Fruit fly (Drosophila melanogaster) whole organism, embryonic: ENCODE measurements around the gene Prosalpha3T.

ENCODE experiments used
- ATbp ChIP-seq: fragments of 200-800 bp; sonication (Bioruptor generic); optimal IDR thresholded peaks from 2 replicates; lab custom pipeline; 2017; ENCODE audit warnings: missing biosample characterization, mild to moderate bottlenecking, missing genetic modification characterization, missing genetic modification reagents
- B-H2 ChIP-seq: fragments of 200-800 bp; sonication (Bioruptor generic); optimal IDR thresholded peaks from 2 replicates; lab custom pipeline; 2018; ENCODE audit warnings: missing biosample characterization, mild to moderate bottlenecking, missing genetic modification characterization
- Bgb ChIP-seq: fragments of 200-800 bp; sonication (Bioruptor generic); IDR thresholded peaks from 2 replicates; pipeline ENCODE4 v1.3.6; 2022; ENCODE audit warnings: missing biosample characterization, missing genetic modification characterization; ENCODE audit not compliant: partially characterized antibody
- Blimp-1 ChIP-seq: fragments of 200-800 bp; sonication (Bioruptor generic); optimal IDR thresholded peaks from 3 replicates; lab custom pipeline; 2018; ENCODE audit warnings: missing biosample characterization, missing genetic modification characterization, mild to moderate bottlenecking, moderate library complexity, missing genetic modification reagents
- CG10147 ChIP-seq: fragments of 200-800 bp; sonication (Bioruptor generic); optimal IDR thresholded peaks from 2 replicates; lab custom pipeline; 2019; ENCODE audit warnings: missing biosample characterization, mild to moderate bottlenecking, missing genetic modification characterization, moderate library complexity
- CG11093 ChIP-seq: fragments of 200-800 bp; sonication (Bioruptor generic); IDR thresholded peaks from 3 replicates; pipeline ENCODE4 v1.3.6; 2022; ENCODE audit warnings: missing biosample characterization, missing genetic modification characterization
- CG12299 ChIP-seq: fragments of 200-800 bp; sonication (Bioruptor generic); optimal IDR thresholded peaks from 2 replicates; lab custom pipeline; 2018; ENCODE audit warnings: missing biosample characterization, mild to moderate bottlenecking, missing genetic modification characterization
- CG13287 ChIP-seq: fragments of 200-800 bp; sonication (Bioruptor generic); IDR thresholded peaks from 2 replicates; pipeline ENCODE4 v1.3.6; 2022; ENCODE audit warnings: missing biosample characterization, missing genetic modification characterization; ENCODE audit not compliant: partially characterized antibody
- CG13894 ChIP-seq: fragments of 200-800 bp; sonication (Bioruptor generic); optimal IDR thresholded peaks from 3 replicates; lab custom pipeline; 2018; ENCODE audit warnings: missing biosample characterization, mild to moderate bottlenecking, missing genetic modification characterization, moderate library complexity
- CG2678 ChIP-seq: fragments of 200-800 bp; sonication (Bioruptor generic); optimal IDR thresholded peaks from 3 replicates; lab custom pipeline; 2019; ENCODE audit warnings: missing biosample characterization, mild to moderate bottlenecking, missing genetic modification characterization, moderate library complexity
- CG30403 ChIP-seq: fragments of 200-800 bp; sonication (Bioruptor generic); optimal IDR thresholded peaks from 3 replicates; lab custom pipeline; 2016; ENCODE audit warnings: missing biosample characterization, missing genetic modification characterization
- CG33213 ChIP-seq: fragments of 200-800 bp; sonication (Bioruptor generic); optimal IDR thresholded peaks from 3 replicates; lab custom pipeline; 2016; ENCODE audit warnings: missing biosample characterization, missing genetic modification characterization
- CG3407 ChIP-seq: fragments of 200-800 bp; sonication (Bioruptor generic); optimal IDR thresholded peaks from 2 replicates; lab custom pipeline; 2018; ENCODE audit warnings: missing biosample characterization, mild to moderate bottlenecking, missing genetic modification characterization
- CG4282 ChIP-seq: fragments of 200-800 bp; sonication (Bioruptor generic); optimal IDR thresholded peaks from 2 replicates; lab custom pipeline; 2016; ENCODE audit warnings: missing biosample characterization, missing genetic modification characterization
- CG5180 ChIP-seq: fragments of 200-800 bp; sonication (Bioruptor generic); optimal IDR thresholded peaks from 3 replicates; lab custom pipeline; 2017; ENCODE audit warnings: missing biosample characterization, missing genetic modification characterization, mild to moderate bottlenecking, moderate library complexity, missing genetic modification reagents
- CG6854 ChIP-seq: fragments of 200-800 bp; sonication (Bioruptor generic); optimal IDR thresholded peaks from 3 replicates; lab custom pipeline; 2017; ENCODE audit warnings: missing biosample characterization, mild to moderate bottlenecking, missing genetic modification characterization
- CG7928 ChIP-seq: fragments of 200-800 bp; sonication (Bioruptor generic); optimal IDR thresholded peaks from 2 replicates; lab custom pipeline; 2017; ENCODE audit warnings: missing biosample characterization, mild to moderate bottlenecking, missing genetic modification characterization
- CHES-1-like ChIP-seq: fragments of 200-800 bp; sonication (Bioruptor generic); optimal IDR thresholded peaks from 2 replicates; lab custom pipeline; 2016; ENCODE audit warnings: missing biosample characterization, missing genetic modification characterization
- Deaf1 ChIP-seq: fragments of 200-800 bp; optimal IDR thresholded peaks from 3 replicates; lab custom pipeline; 2019; ENCODE audit warnings: missing biosample characterization, mild to moderate bottlenecking, missing genetic modification characterization, moderate library complexity
- Dek ChIP-seq: fragments of 200-800 bp; sonication (Bioruptor generic); optimal IDR thresholded peaks from 3 replicates; lab custom pipeline; 2019; ENCODE audit warnings: missing biosample characterization, mild to moderate bottlenecking, missing genetic modification characterization, moderate library complexity
- E2f2 ChIP-seq: fragments of 200-800 bp; sonication (Bioruptor generic); IDR thresholded peaks from 2 replicates; pipeline ENCODE4 v1.3.6; 2022; ENCODE audit warnings: missing biosample characterization, missing genetic modification characterization
- Fer1 ChIP-seq: fragments of 200-800 bp; sonication (Bioruptor generic); optimal IDR thresholded peaks from 2 replicates; lab custom pipeline; 2017; ENCODE audit warnings: missing biosample characterization, mild to moderate bottlenecking, missing genetic modification characterization
- Hmr ChIP-seq: fragments of 200-800 bp; sonication (Bioruptor generic); optimal IDR thresholded peaks from 3 replicates; lab custom pipeline; 2017; ENCODE audit warnings: mild to moderate bottlenecking, missing biosample characterization, missing genetic modification reagents, missing genetic modification characterization
- Hsf ChIP-seq: fragments of 200-800 bp; sonication (Bioruptor generic); optimal IDR thresholded peaks from 3 replicates; lab custom pipeline; 2016; ENCODE audit warnings: missing biosample characterization, missing genetic modification characterization
- Max ChIP-seq: fragments of 200-800 bp; sonication (Bioruptor generic); optimal IDR thresholded peaks from 2 replicates; lab custom pipeline; 2016; ENCODE audit warnings: missing biosample characterization, mild to moderate bottlenecking, missing genetic modification characterization
- Nf-YC ChIP-seq: fragments of 200-800 bp; optimal IDR thresholded peaks from 3 replicates; lab custom pipeline; 2019; ENCODE audit warnings: missing biosample characterization, mild to moderate bottlenecking, missing genetic modification characterization, moderate library complexity
- PHDP ChIP-seq: fragments of 200-800 bp; sonication (Bioruptor generic); optimal IDR thresholded peaks from 3 replicates; lab custom pipeline; 2018; ENCODE audit warnings: missing biosample characterization, mild to moderate bottlenecking, missing genetic modification characterization, moderate library complexity
- Rfx ChIP-seq: fragments of 200-800 bp; sonication (Bioruptor generic); IDR thresholded peaks from 2 replicates; pipeline ENCODE4 v1.3.6; 2022; ENCODE audit warnings: missing biosample characterization, missing genetic modification characterization
- Sox102F ChIP-seq: fragments of 200-800 bp; sonication (Bioruptor generic); optimal IDR thresholded peaks from 2 replicates; lab custom pipeline; 2018; ENCODE audit warnings: missing biosample characterization, mild to moderate bottlenecking, missing genetic modification characterization, moderate library complexity
- abd-A ChIP-seq: fragments of 200-800 bp; sonication (Bioruptor generic); optimal IDR thresholded peaks from 3 replicates; lab custom pipeline; 2019; ENCODE audit warnings: missing biosample characterization, mild to moderate bottlenecking, missing genetic modification characterization, moderate library complexity
- ap ChIP-seq: fragments of 200-800 bp; sonication (Bioruptor generic); IDR thresholded peaks from 2 replicates; pipeline ENCODE4 v1.3.6; 2022; ENCODE audit warnings: missing biosample characterization, missing genetic modification characterization
- crp ChIP-seq, 2 experiments: fragments of 200-800 bp; sonication (Bioruptor generic); optimal IDR thresholded peaks; 2 replicates in 1 of 2; 3 replicates in 1 of 2; lab custom pipeline; 2017; ENCODE audit warnings: missing biosample characterization in 2 of 2, missing genetic modification characterization in 2 of 2, mild to moderate bottlenecking in 1 of 2, moderate library complexity in 1 of 2
- cwo ChIP-seq: fragments of 200-800 bp; sonication (Bioruptor generic); optimal IDR thresholded peaks from 3 replicates; lab custom pipeline; 2017; ENCODE audit warnings: missing biosample characterization, missing genetic modification characterization, mild to moderate bottlenecking, moderate library complexity, missing genetic modification reagents
- gce ChIP-seq: fragments of 200-800 bp; sonication (Bioruptor generic); IDR thresholded peaks from 3 replicates; pipeline ENCODE4 v1.3.6; 2022; ENCODE audit warnings: missing biosample characterization, missing genetic modification characterization
- gfzf ChIP-seq: fragments of 200-800 bp; sonication (Bioruptor generic); optimal IDR thresholded peaks from 2 replicates; lab custom pipeline; 2016; ENCODE audit warnings: missing biosample characterization, mild to moderate bottlenecking, missing genetic modification characterization, moderate library complexity
- grn ChIP-seq: fragments of 200-800 bp; sonication (Bioruptor generic); optimal IDR thresholded peaks from 3 replicates; lab custom pipeline; 2017; ENCODE audit warnings: missing biosample characterization, missing genetic modification characterization
- ind ChIP-seq: fragments of 200-800 bp; sonication (Bioruptor generic); optimal IDR thresholded peaks from 3 replicates; lab custom pipeline; 2016; ENCODE audit warnings: missing biosample characterization, missing genetic modification characterization
- lab ChIP-seq: fragments of 200-800 bp; sonication (Bioruptor generic); optimal IDR thresholded peaks from 3 replicates; lab custom pipeline; 2017; ENCODE audit warnings: missing biosample characterization, missing genetic modification characterization, mild to moderate bottlenecking, moderate library complexity, missing genetic modification reagents
- pum ChIP-seq: fragments of 200-800 bp; sonication (Bioruptor generic); optimal IDR thresholded peaks from 2 replicates; lab custom pipeline; 2016; ENCODE audit warnings: missing biosample characterization, missing genetic modification characterization
- pzg ChIP-seq: fragments of 200-800 bp; sonication (Bioruptor generic); optimal IDR thresholded peaks from 3 replicates; lab custom pipeline; 2018; ENCODE audit warnings: missing biosample characterization, mild to moderate bottlenecking, missing genetic modification characterization, moderate library complexity
- salm ChIP-seq: fragments of 200-800 bp; sonication (Bioruptor generic); optimal IDR thresholded peaks from 2 replicates; lab custom pipeline; 2018; ENCODE audit warnings: missing biosample characterization, mild to moderate bottlenecking, missing genetic modification characterization
- sc ChIP-seq, 3 experiments: fragments of >200 bp in 2 of 3; fragments of 200-800 bp in 1 of 3; sonication (Bioruptor generic) in 1 of 3; optimal IDR thresholded peaks; 2 replicates in 2 of 3; 3 replicates in 1 of 3; lab custom pipeline; 2017; ENCODE audit warnings: mild to moderate bottlenecking in 1 of 3, missing biosample characterization in 1 of 3, missing genetic modification characterization in 1 of 3, missing genetic modification reagents in 1 of 3
- sd ChIP-seq: fragments of 200-800 bp; sonication (Bioruptor generic); optimal IDR thresholded peaks from 3 replicates; lab custom pipeline; 2018; ENCODE audit warnings: missing biosample characterization, mild to moderate bottlenecking, missing genetic modification characterization, moderate library complexity
- sug ChIP-seq: fragments of 200-800 bp; optimal IDR thresholded peaks from 2 replicates; lab custom pipeline; 2019; ENCODE audit warnings: missing biosample characterization, mild to moderate bottlenecking, missing genetic modification characterization, moderate library complexity
- unpg ChIP-seq: fragments of 200-800 bp; sonication (Bioruptor generic); optimal IDR thresholded peaks from 3 replicates; lab custom pipeline; 2018; ENCODE audit warnings: missing biosample characterization, mild to moderate bottlenecking, missing genetic modification characterization, moderate library complexity
- vvl ChIP-seq: fragments of 200-800 bp; sonication (Bioruptor generic); IDR thresholded peaks from 2 replicates; pipeline ENCODE4 v1.3.6; 2022; ENCODE audit warnings: missing biosample characterization, missing genetic modification characterization
- zen ChIP-seq: fragments of 200-800 bp; sonication (Bioruptor generic); optimal IDR thresholded peaks from 3 replicates; lab custom pipeline; 2018; ENCODE audit warnings: missing biosample characterization, mild to moderate bottlenecking, missing genetic modification characterization, moderate library complexity

Gene Prosalpha3T

dm6 chr3R:31127357-31127775, 4.2 kb upstream of the Prosalpha3T start (continued):
- no peak for TF ChIP-seq Blimp-1 (GFP tag; lab: Kevin White, UChicago)
- TF ChIP-seq ind, result no peak
- TF ChIP-seq CG7928 (GFP tag; lab: Kevin White, UChicago), result no peak
- TF ChIP-seq CHES-1-like (GFP tag; lab: Kevin White, UChicago), result no peak
- peak; percentile 29 for TF ChIP-seq Fer1
- TF ChIP-seq sug (tag; lab: Kevin White, UChicago), result peak; percentile 55
- peak; percentile 83 for TF ChIP-seq abd-A (tag; lab: Kevin White, UChicago)
- TF ChIP-seq gfzf, result peak; percentile 38
- peak; percentile 38; the same call in 1 of the 2 replicates for TF ChIP-seq Bgb
- TF ChIP-seq crp (GFP tag; optimal IDR thresholded peaks at IDR 0.05; lab: Kevin White, UChicago), result peak in 1 of 2 experiments; percentile 67
- TF ChIP-seq PHDP (tag; lab: Kevin White, UChicago), result no peak
- TF ChIP-seq pzg, result peak; percentile 4
- TF ChIP-seq zen (tag; lab: Kevin White, UChicago), result no peak
- peak; percentile 32 for TF ChIP-seq unpg (GFP tag; lab: Kevin White, UChicago)
- no peak for TF ChIP-seq CG6854 (GFP tag; lab: Kevin White, UChicago)
- peak; percentile 45 for TF ChIP-seq Hmr
- no peak for TF ChIP-seq Deaf1
- TF ChIP-seq Nf-YC (tag; lab: Kevin White, UChicago), result peak; percentile 1
- TF ChIP-seq CG33213 (GFP tag; lab: Kevin White, UChicago), result no peak
- TF ChIP-seq sc (optimal IDR thresholded peaks at IDR 0.05; lab: Kevin White, UChicago), result no peak
- TF ChIP-seq sc (GFP tag; optimal IDR thresholded peaks at IDR 0.05; lab: Kevin White, UChicago), result no peak
- TF ChIP-seq CG3407, result peak; percentile 22
- TF ChIP-seq CG11093 (GFP tag; lab: Robert Waterston, UW), result no peak
- peak; percentile 18 for TF ChIP-seq B-H2 (GFP tag; lab: Kevin White, UChicago)
- peak; percentile 17 for TF ChIP-seq CG2678 (tag; lab: Kevin White, UChicago)
- no peak for TF ChIP-seq Hsf
- peak; percentile 88 for TF ChIP-seq grn
- TF ChIP-seq Max (GFP tag; lab: Kevin White, UChicago), result no peak
- no peak for TF ChIP-seq CG30403 (GFP tag; lab: Kevin White, UChicago)
- TF ChIP-seq CG10147 (GFP tag; lab: Kevin White, UChicago), result peak; percentile 39
- TF ChIP-seq ap (GFP tag; lab: Robert Waterston, UW), result no peak
- TF ChIP-seq cwo (GFP tag; lab: Kevin White, UChicago), result no peak
- TF ChIP-seq lab (GFP tag; lab: Kevin White, UChicago), result peak; percentile 1
- no peak for TF ChIP-seq gce (GFP tag; lab: Robert Waterston, UW)
- TF ChIP-seq CG4282 (GFP tag; lab: Kevin White, UChicago), result no peak
- peak; percentile 53 for TF ChIP-seq ATbp (GFP tag; lab: Kevin White, UChicago)
- peak; percentile 72 for TF ChIP-seq E2f2 (GFP tag; lab: Robert Waterston, UW)
- TF ChIP-seq Rfx (GFP tag; lab: Robert Waterston, UW), result 0 out of 2 replicates have a peak, but pooled peaks have one; percentile 28
- peak; percentile 7; the same call in 1 of the 2 replicates for TF ChIP-seq CG13287
- peak; percentile 33 for TF ChIP-seq CG12299 (tag; lab: Kevin White, UChicago)
- peak; percentile 53; the same call in 1 of the 2 replicates for TF ChIP-seq vvl (GFP tag; lab: Robert Waterston, UW)
- TF ChIP-seq Sox102F, result no peak
- TF ChIP-seq Dek, result no peak
- no peak for TF ChIP-seq CG5180
- TF ChIP-seq CG13894, result peak; percentile 53
- peak; percentile 29 for TF ChIP-seq salm
- no peak for TF ChIP-seq pum (GFP tag; lab: Kevin White, UChicago)
- TF ChIP-seq sd (tag; lab: Kevin White, UChicago), result peak; percentile 30
